Fruit fly (Drosophila melanogaster) whole organism, prepupa: ENCODE results near the gene Dpck.
A peak's percentile ranks its signal among the peaks of the same experiment; 100 is the strongest.

Experiments
- CG10631 ChIP-seq: fragments of 200-800 bp; sonication (Bioruptor generic); optimal IDR thresholded peaks from 2 replicates; lab custom pipeline; 2016; ENCODE audit warnings: missing biosample characterization, missing genetic modification characterization
- CG10669 ChIP-seq: fragments of 200-800 bp; sonication (Bioruptor generic); optimal IDR thresholded peaks from 3 replicates; lab custom pipeline; 2018; ENCODE audit warnings: missing biosample characterization, mild to moderate bottlenecking, missing genetic modification characterization, moderate library complexity
- CG11294 ChIP-seq: fragments of 200-800 bp; sonication (Bioruptor generic); IDR thresholded peaks from 2 replicates; pipeline ENCODE4 v1.3.6; 2022; ENCODE audit warnings: missing biosample characterization, missing genetic modification characterization
- CG11762 ChIP-seq: fragments of 200-800 bp; sonication (Bioruptor generic); optimal IDR thresholded peaks from 3 replicates; lab custom pipeline; 2016; ENCODE audit warnings: missing biosample characterization, missing genetic modification characterization; ENCODE audit not compliant: insufficient read depth
- CG11902 ChIP-seq: fragments of 200-800 bp; sonication (Bioruptor generic); optimal IDR thresholded peaks from 3 replicates; lab custom pipeline; 2016; ENCODE audit warnings: missing biosample characterization, missing genetic modification characterization
- CG15336 ChIP-seq: fragments of 200-800 bp; sonication (Bioruptor generic); IDR thresholded peaks from 2 replicates; pipeline ENCODE4 v1.3.6; 2022; ENCODE audit warnings: missing biosample characterization, missing genetic modification characterization
- CG1621 ChIP-seq: fragments of 200-800 bp; sonication (Bioruptor generic); optimal IDR thresholded peaks from 3 replicates; lab custom pipeline; 2018; ENCODE audit warnings: missing biosample characterization, mild to moderate bottlenecking, missing genetic modification characterization
- CG3032 ChIP-seq: fragments of 200-800 bp; optimal IDR thresholded peaks from 2 replicates; lab custom pipeline; 2019; ENCODE audit warnings: missing biosample characterization, mild to moderate bottlenecking, missing genetic modification characterization, moderate library complexity
- CG31627 ChIP-seq: fragments of 200-800 bp; sonication (Bioruptor generic); optimal IDR thresholded peaks from 3 replicates; lab custom pipeline; 2016; ENCODE audit warnings: missing biosample characterization, missing genetic modification characterization
- CG32006 ChIP-seq: fragments of 200-800 bp; sonication (Bioruptor generic); optimal IDR thresholded peaks from 3 replicates; lab custom pipeline; 2017; ENCODE audit warnings: missing biosample characterization, mild to moderate bottlenecking, missing genetic modification characterization
- CG34406 ChIP-seq: fragments of 200-800 bp; sonication (Bioruptor generic); optimal IDR thresholded peaks from 3 replicates; lab custom pipeline; 2016; ENCODE audit warnings: missing biosample characterization, missing genetic modification characterization
- CG4318 ChIP-seq: fragments of 200-800 bp; sonication (Bioruptor generic); optimal IDR thresholded peaks from 3 replicates; lab custom pipeline; 2017; ENCODE audit warnings: missing biosample characterization, mild to moderate bottlenecking, missing genetic modification characterization
- CG6163 ChIP-seq: fragments of 200-800 bp; sonication (Bioruptor generic); IDR thresholded peaks from 3 replicates; pipeline ENCODE4 v1.3.6; 2022; ENCODE audit warnings: missing biosample characterization, missing genetic modification characterization
- CG6276 ChIP-seq: fragments of 200-800 bp; sonication (Bioruptor generic); optimal IDR thresholded peaks from 2 replicates; lab custom pipeline; 2017; ENCODE audit warnings: missing biosample characterization, mild to moderate bottlenecking, missing genetic modification characterization
- CG6792 ChIP-seq: fragments of 200-800 bp; sonication (Bioruptor generic); optimal IDR thresholded peaks from 3 replicates; lab custom pipeline; 2016; ENCODE audit warnings: missing biosample characterization, missing genetic modification characterization
- CG6808 ChIP-seq: fragments of 200-800 bp; sonication (Bioruptor generic); optimal IDR thresholded peaks from 3 replicates; lab custom pipeline; 2017; ENCODE audit warnings: missing biosample characterization, missing genetic modification characterization, mild to moderate bottlenecking, moderate library complexity, missing genetic modification reagents
- CG6854 ChIP-seq: fragments of 200-800 bp; sonication (Bioruptor generic); optimal IDR thresholded peaks from 2 replicates; lab custom pipeline; 2017; ENCODE audit warnings: missing biosample characterization, mild to moderate bottlenecking, missing genetic modification characterization
- CG7368 ChIP-seq: fragments of 200-800 bp; sonication (Bioruptor generic); optimal IDR thresholded peaks from 3 replicates; lab custom pipeline; 2016; ENCODE audit warnings: missing biosample characterization, missing genetic modification characterization
- CG8119 ChIP-seq: fragments of 200-800 bp; sonication (Bioruptor generic); IDR thresholded peaks from 3 replicates; pipeline ENCODE4 v1.3.6; 2022; ENCODE audit warnings: missing biosample characterization, missing genetic modification characterization
- CG8632 ChIP-seq: fragments of 200-800 bp; sonication (Bioruptor generic); optimal IDR thresholded peaks from 3 replicates; lab custom pipeline; 2016; ENCODE audit warnings: missing biosample characterization, missing genetic modification characterization
- CG9139 ChIP-seq: fragments of 200-800 bp; sonication (Bioruptor generic); optimal IDR thresholded peaks from 3 replicates; lab custom pipeline; 2017; ENCODE audit warnings: missing biosample characterization, mild to moderate bottlenecking, missing genetic modification characterization
- Eip75B ChIP-seq: fragments of 200-800 bp; sonication (Bioruptor generic); optimal IDR thresholded peaks from 3 replicates; lab custom pipeline; 2016; ENCODE audit warnings: missing biosample characterization, missing genetic modification characterization
- Eip78C ChIP-seq: fragments of 200-800 bp; sonication (Bioruptor generic); peaks from one replicate; lab custom pipeline; 2016; ENCODE audit warnings: missing biosample characterization, missing genetic modification characterization
- Eip93F ChIP-seq: fragments of 200-800 bp; sonication (Bioruptor generic); optimal IDR thresholded peaks from 2 replicates; lab custom pipeline; 2016; ENCODE audit warnings: missing biosample characterization, mild to moderate bottlenecking, missing genetic modification characterization
- Ets21C ChIP-seq: fragments of 200-800 bp; sonication (Bioruptor generic); optimal IDR thresholded peaks from 3 replicates; lab custom pipeline; 2016; ENCODE audit warnings: missing biosample characterization, missing genetic modification characterization
- Ets96B ChIP-seq: fragments of 200-800 bp; optimal IDR thresholded peaks from 2 replicates; lab custom pipeline; 2019; ENCODE audit warnings: missing biosample characterization, mild to moderate bottlenecking, missing genetic modification characterization, moderate library complexity
- Hr38 ChIP-seq: sonication (Bioruptor generic); optimal IDR thresholded peaks from 2 replicates; lab custom pipeline; 2016; ENCODE audit warnings: missing biosample characterization, missing genetic modification characterization
- OdsH ChIP-seq: fragments of 200-800 bp; sonication (Bioruptor generic); optimal IDR thresholded peaks from 3 replicates; lab custom pipeline; 2016; ENCODE audit warnings: missing biosample characterization, missing genetic modification characterization
- Smox ChIP-seq: fragments of 200-800 bp; sonication (Bioruptor generic); optimal IDR thresholded peaks from 3 replicates; lab custom pipeline; 2016; ENCODE audit warnings: missing biosample characterization, missing genetic modification characterization
- Sox102F ChIP-seq: fragments of 200-800 bp; sonication (Bioruptor generic); optimal IDR thresholded peaks from 2 replicates; lab custom pipeline; 2016; ENCODE audit warnings: missing biosample characterization, mild to moderate bottlenecking, missing genetic modification characterization
- Sox15 ChIP-seq: fragments of 200-800 bp; sonication (Bioruptor generic); optimal IDR thresholded peaks from 3 replicates; lab custom pipeline; 2016; ENCODE audit warnings: missing biosample characterization, missing genetic modification characterization
- acj6 ChIP-seq: fragments of 200-800 bp; sonication (Bioruptor generic); optimal IDR thresholded peaks from 3 replicates; lab custom pipeline; 2016; ENCODE audit warnings: missing biosample characterization, missing genetic modification characterization
- eg ChIP-seq: fragments of 200-800 bp; sonication (Bioruptor generic); IDR thresholded peaks from 3 replicates; pipeline ENCODE4 v1.3.6; 2022; ENCODE audit warnings: missing biosample characterization, missing genetic modification characterization
- fd59A ChIP-seq: fragments of 200-800 bp; sonication (Bioruptor generic); optimal IDR thresholded peaks from 2 replicates; lab custom pipeline; 2017; ENCODE audit warnings: missing biosample characterization, mild to moderate bottlenecking, missing genetic modification characterization, missing genetic modification reagents
- fd85E ChIP-seq: fragments of 200-800 bp; sonication (Bioruptor generic); optimal IDR thresholded peaks from 3 replicates; lab custom pipeline; 2016; ENCODE audit warnings: missing biosample characterization, missing genetic modification characterization
- fkh ChIP-seq: fragments of 200-800 bp; sonication (Bioruptor generic); optimal IDR thresholded peaks from 3 replicates; lab custom pipeline; 2017; ENCODE audit warnings: missing biosample characterization, mild to moderate bottlenecking, missing genetic modification characterization, moderate library complexity
- lz ChIP-seq: fragments of 200-800 bp; sonication (Bioruptor generic); optimal IDR thresholded peaks from 3 replicates; lab custom pipeline; 2016; ENCODE audit warnings: missing biosample characterization, missing genetic modification characterization
- net ChIP-seq: fragments of 200-800 bp; sonication (Bioruptor generic); optimal IDR thresholded peaks from 3 replicates; lab custom pipeline; 2016; ENCODE audit warnings: missing biosample characterization, missing genetic modification characterization
- pdm3 ChIP-seq: fragments of 200-800 bp; sonication (Bioruptor generic); optimal IDR thresholded peaks from 3 replicates; lab custom pipeline; 2016; ENCODE audit warnings: missing biosample characterization, missing genetic modification characterization
- spab ChIP-seq: fragments of 200-800 bp; sonication (Bioruptor generic); optimal IDR thresholded peaks from 2 replicates; lab custom pipeline; 2017; ENCODE audit warnings: missing biosample characterization, mild to moderate bottlenecking, missing genetic modification characterization, missing genetic modification reagents
- ss ChIP-seq, 2 experiments: fragments of 200-800 bp; sonication (Bioruptor generic); optimal IDR thresholded peaks; 2 replicates in 1 of 2; 3 replicates in 1 of 2; lab custom pipeline; 2017 to 2018; ENCODE audit warnings: mild to moderate bottlenecking in 2 of 2, missing biosample characterization in 2 of 2, missing genetic modification characterization in 2 of 2, moderate library complexity in 1 of 2
- svp ChIP-seq: fragments of 200-800 bp; sonication (Bioruptor generic); peaks from one replicate; lab custom pipeline; 2016; ENCODE audit warnings: missing biosample characterization, missing genetic modification characterization
- vri ChIP-seq: fragments of 200-800 bp; sonication (Bioruptor generic); optimal IDR thresholded peaks from 3 replicates; lab custom pipeline; 2016; ENCODE audit warnings: missing biosample characterization, mild to moderate bottlenecking, missing genetic modification characterization

Gene Dpck

dm6 chr3R:7093592-7093991 is 11.6 kb downstream of the Dpck start (continued):
- TF ChIP-seq acj6 (GFP tag; lab: Kevin White, UChicago) (no peak), CG6163 (GFP tag; lab: Robert Waterston, UW) (no peak), eg (GFP tag; lab: Robert Waterston, UW) (no peak; the same call in 2 of the 3 replicates), CG31627 (GFP tag; lab: Kevin White, UChicago) (peak; percentile 59), svp (GFP tag; lab: Kevin White, UChicago) (no peak), CG6808 (GFP tag; lab: Kevin White, UChicago) (no peak), vri (GFP tag; lab: Kevin White, UChicago) (no peak), CG15336 (GFP tag; lab: Robert Waterston, UW) (peak; percentile 14; the same call in 1 of the 2 replicates), CG32006 (GFP tag; lab: Kevin White, UChicago) (no peak), CG11902 (GFP tag; lab: Kevin White, UChicago) (no peak), CG6854 (no peak), CG6276 (GFP tag; lab: Kevin White, UChicago) (no peak), CG34406 (GFP tag; lab: Kevin White, UChicago) (no peak), CG8632 (GFP tag; lab: Kevin White, UChicago) (peak; percentile 2), lz (peak; percentile 8), CG4318 (no peak), CG10669 (GFP tag; lab: Kevin White, UChicago) (no peak), CG10631 (no peak), fd59A (GFP tag; lab: Kevin White, UChicago) (no peak), Ets21C (GFP tag; lab: Kevin White, UChicago) (no peak)

dm6 chr3R:7094368-7094767 is 12.4 kb downstream of the Dpck start:
- no peak for TF ChIP-seq CG6808 (GFP tag; lab: Kevin White, UChicago)
- no peak for TF ChIP-seq Hr38 (GFP tag; lab: Kevin White, UChicago)

- no peak for TF ChIP-seq CG32006 (GFP tag; lab: Kevin White, UChicago)
- no peak for TF ChIP-seq CG10631
- TF ChIP-seq fkh (GFP tag; lab: Kevin White, UChicago): peak; percentile 78
- no peak for TF ChIP-seq fd85E (GFP tag; lab: Kevin White, UChicago)
- no peak for TF ChIP-seq lz
- no peak for TF ChIP-seq CG11294 (GFP tag; lab: Robert Waterston, UW)
- TF ChIP-seq fd59A (GFP tag; lab: Kevin White, UChicago): no peak
- TF ChIP-seq pdm3: no peak
- peak; percentile 41; the same call in 2 of the 3 replicates for TF ChIP-seq CG8119
- peak; percentile 75 for TF ChIP-seq Eip78C (GFP tag; lab: Kevin White, UChicago)
- no peak for TF ChIP-seq CG10669 (GFP tag; lab: Kevin White, UChicago)
- peak; percentile 24 for TF ChIP-seq CG9139 (GFP tag; lab: Kevin White, UChicago)
- no peak for TF ChIP-seq CG7368 (GFP tag; lab: Kevin White, UChicago)
- TF ChIP-seq Ets96B: peak; percentile 23
- no peak for TF ChIP-seq CG11762 (GFP tag; lab: Kevin White, UChicago)
- no peak for TF ChIP-seq CG31627 (GFP tag; lab: Kevin White, UChicago)
- TF ChIP-seq CG1621: peak; percentile 24
- no peak for TF ChIP-seq Eip75B (GFP tag; lab: Kevin White, UChicago)
- 0 out of 3 replicates have a peak, but pooled peaks have one; percentile 29 for TF ChIP-seq eg (GFP tag; lab: Robert Waterston, UW)
- peak; percentile 53; the same call in 1 of the 2 replicates for TF ChIP-seq CG15336 (GFP tag; lab: Robert Waterston, UW)
- no peak for TF ChIP-seq Sox15 (GFP tag; lab: Kevin White, UChicago)
- TF ChIP-seq CG6276 (GFP tag; lab: Kevin White, UChicago): no peak
- no peak for TF ChIP-seq CG3032
- peak; percentile 40 to 57 for TF ChIP-seq ss (GFP tag; optimal IDR thresholded peaks at IDR 0.05; lab: Kevin White, UChicago)
- TF ChIP-seq Sox102F (GFP tag; lab: Kevin White, UChicago): peak; percentile 11
- peak; percentile 5 for TF ChIP-seq net (GFP tag; lab: Kevin White, UChicago)
- no peak for TF ChIP-seq spab (GFP tag; lab: Kevin White, UChicago)
- TF ChIP-seq Hr38 (GFP tag; lab: Kevin White, UChicago): no peak
- TF ChIP-seq Eip93F (GFP tag; lab: Kevin White, UChicago): peak; percentile 78
- peak; percentile 8 for TF ChIP-seq vri (GFP tag; lab: Kevin White, UChicago)
- peak; percentile 8 for TF ChIP-seq CG6854
- TF ChIP-seq CG6792 (GFP tag; lab: Kevin White, UChicago): no peak
- TF ChIP-seq OdsH (GFP tag; lab: Kevin White, UChicago): no peak
- TF ChIP-seq Smox (GFP tag; lab: Kevin White, UChicago): no peak
- TF ChIP-seq Ets21C (GFP tag; lab: Kevin White, UChicago): no peak
Measured at dm6 chr3R:7102853-7103833, 21.2 kb downstream of the Dpck start.
